Worm (Caenorhabditis elegans) whole organism, L3 larva: ENCODE measurements around the gene ngn-1.

Experiments used
- R02D3.7 ChIP-seq: fragments of 150-350 bp; optimal IDR thresholded peaks from 2 replicates; lab custom pipeline; 2014; ENCODE audit warnings: missing biosample characterization, missing genetic modification characterization
- ZK546.5 ChIP-seq: sonication (generic microtip); optimal IDR thresholded peaks from 2 replicates; lab custom pipeline; 2017; ENCODE audit warnings: missing biosample characterization, missing genetic modification characterization
- aly-2 ChIP-seq: fragments of 150-350 bp; optimal IDR thresholded peaks from 2 replicates; lab custom pipeline; 2014; ENCODE audit warnings: missing biosample characterization, missing genetic modification characterization
- ama-1 ChIP-seq: fragments of 150-350 bp; optimal IDR thresholded peaks from 2 replicates; lab custom pipeline; 2018
- ceh-16 ChIP-seq: sonication (generic microtip); optimal IDR thresholded peaks from 2 replicates; lab custom pipeline; 2017; ENCODE audit warnings: missing biosample characterization, missing genetic modification characterization
- ceh-28 ChIP-seq: fragments of 150-350 bp; optimal IDR thresholded peaks from 2 replicates; lab custom pipeline; 2014; ENCODE audit warnings: missing biosample characterization, missing genetic modification reagents, missing genetic modification characterization
- ceh-82 ChIP-seq: fragments of 150-350 bp; optimal IDR thresholded peaks from 2 replicates; lab custom pipeline; 2014; ENCODE audit warnings: missing biosample characterization, missing genetic modification characterization
- ceh-9 ChIP-seq: sonication (generic microtip); optimal IDR thresholded peaks from 2 replicates; lab custom pipeline; 2018; ENCODE audit warnings: missing biosample characterization, missing genetic modification characterization
- egl-27 ChIP-seq: sonication (generic microtip); optimal IDR thresholded peaks from 4 replicates; lab custom pipeline; 2017; ENCODE audit warnings: missing biosample characterization, missing genetic modification reagents, missing genetic modification characterization
- egl-5 ChIP-seq: fragments of 150-350 bp; optimal IDR thresholded peaks from 2 replicates; lab custom pipeline; 2017; ENCODE audit warnings: missing biosample characterization, missing genetic modification reagents, missing genetic modification characterization, inconsistent platforms
- elt-1 ChIP-seq: fragments of 150-350 bp; optimal IDR thresholded peaks from 2 replicates; lab custom pipeline; 2014; ENCODE audit warnings: missing biosample characterization, missing genetic modification characterization
- elt-2 ChIP-seq: sonication (generic microtip); optimal IDR thresholded peaks from 2 replicates; lab custom pipeline; 2016; ENCODE audit warnings: missing genetic modification reagents, mild to moderate bottlenecking, missing genetic modification characterization, missing compliant biosample characterization
- eor-1 ChIP-seq, 2 experiments: fragments of 150-350 bp; optimal IDR thresholded peaks; 2 replicates each; lab custom pipeline; 2014 to 2018; ENCODE audit warnings: missing biosample characterization in 2 of 2, missing genetic modification characterization in 2 of 2
- fkh-10 ChIP-seq: sonication (generic microtip); optimal IDR thresholded peaks from 2 replicates; lab custom pipeline; 2017; ENCODE audit warnings: missing biosample characterization, missing genetic modification reagents, missing genetic modification characterization
- fkh-2 ChIP-seq: fragments of 150-350 bp; optimal IDR thresholded peaks from 2 replicates; lab custom pipeline; 2014; ENCODE audit warnings: missing biosample characterization, missing genetic modification reagents, missing genetic modification characterization
- hmg-11 ChIP-seq: sonication (generic microtip); optimal IDR thresholded peaks from 2 replicates; lab custom pipeline; 2016; ENCODE audit warnings: missing genetic modification characterization, missing compliant biosample characterization
- jun-1 ChIP-seq: fragments of 150-350 bp; optimal IDR thresholded peaks from 2 replicates; lab custom pipeline; 2014; ENCODE audit warnings: missing biosample characterization, missing genetic modification reagents, missing genetic modification characterization
- lin-15B ChIP-seq: fragments of 150-350 bp; optimal IDR thresholded peaks from 2 replicates; lab custom pipeline; 2014; ENCODE audit warnings: missing biosample characterization, missing genetic modification characterization
- lsy-12 ChIP-seq: sonication (generic microtip); optimal IDR thresholded peaks from 2 replicates; lab custom pipeline; 2016; ENCODE audit warnings: mild to moderate bottlenecking, missing genetic modification characterization, missing compliant biosample characterization
- mdl-1 ChIP-seq: fragments of 150-350 bp; optimal IDR thresholded peaks from 2 replicates; lab custom pipeline; 2014; ENCODE audit warnings: missing biosample characterization, missing genetic modification characterization
- nfya-1 ChIP-seq: sonication (generic microtip); optimal IDR thresholded peaks from 2 replicates; lab custom pipeline; 2017; ENCODE audit warnings: missing genetic modification characterization, mild to moderate bottlenecking, missing compliant biosample characterization, antibody characterized with exemption, moderate library complexity; ENCODE audit not compliant: insufficient read depth
- nhr-11 ChIP-seq: fragments of 150-350 bp; optimal IDR thresholded peaks from 2 replicates; lab custom pipeline; 2014; ENCODE audit warnings: missing biosample characterization, missing genetic modification characterization
- nhr-12 ChIP-seq: fragments of 150-350 bp; optimal IDR thresholded peaks from 2 replicates; lab custom pipeline; 2014; ENCODE audit warnings: missing biosample characterization, missing genetic modification characterization
- nhr-23 ChIP-seq: fragments of 150-350 bp; optimal IDR thresholded peaks from 2 replicates; lab custom pipeline; 2014; ENCODE audit warnings: missing biosample characterization, missing genetic modification reagents, missing genetic modification characterization
- nhr-237 ChIP-seq: fragments of 150-350 bp; optimal IDR thresholded peaks from 2 replicates; lab custom pipeline; 2014; ENCODE audit warnings: missing biosample characterization, missing genetic modification characterization
- nhr-25 ChIP-seq: sonication (generic microtip); optimal IDR thresholded peaks from 2 replicates; lab custom pipeline; 2017; ENCODE audit warnings: missing biosample characterization, missing genetic modification characterization
- nhr-28 ChIP-seq: fragments of 150-350 bp; optimal IDR thresholded peaks from 2 replicates; lab custom pipeline; 2014; ENCODE audit warnings: missing biosample characterization, missing genetic modification characterization
- nhr-43 ChIP-seq: sonication (generic microtip); optimal IDR thresholded peaks from 2 replicates; lab custom pipeline; 2016; ENCODE audit warnings: mild to moderate bottlenecking, missing genetic modification characterization, missing compliant biosample characterization; ENCODE audit not compliant: poor library complexity, severe bottlenecking
- nhr-67 ChIP-seq: fragments of 150-350 bp; optimal IDR thresholded peaks from 2 replicates; lab custom pipeline; 2014; ENCODE audit warnings: missing biosample characterization, missing genetic modification characterization
- nhr-76 ChIP-seq: fragments of 150-350 bp; sonication (generic microtip); optimal IDR thresholded peaks from 5 replicates; lab custom pipeline; 2014; ENCODE audit warnings: missing biosample characterization, missing genetic modification characterization
- nhr-77 ChIP-seq: fragments of 150-350 bp; optimal IDR thresholded peaks from 2 replicates; lab custom pipeline; 2014; ENCODE audit warnings: missing biosample characterization, missing genetic modification characterization
- pqm-1 ChIP-seq: fragments of 150-350 bp; optimal IDR thresholded peaks from 2 replicates; lab custom pipeline; 2017; ENCODE audit warnings: missing biosample characterization, missing genetic modification characterization, inconsistent platforms
- sea-2 ChIP-seq: fragments of 150-350 bp; sonication (generic microtip); optimal IDR thresholded peaks from 4 replicates; lab custom pipeline; 2014; ENCODE audit warnings: missing biosample characterization, missing genetic modification reagents, missing genetic modification characterization
- skn-1 ChIP-seq: fragments of 150-350 bp; optimal IDR thresholded peaks from 2 replicates; lab custom pipeline; 2014; ENCODE audit warnings: missing biosample characterization, missing genetic modification characterization
- tbx-2 ChIP-seq: sonication (generic microtip); optimal IDR thresholded peaks from 2 replicates; lab custom pipeline; 2016; ENCODE audit warnings: mild to moderate bottlenecking, missing genetic modification characterization, missing compliant biosample characterization
- unc-39 ChIP-seq: sonication (generic microtip); optimal IDR thresholded peaks from 4 replicates; lab custom pipeline; 2017; ENCODE audit warnings: missing biosample characterization, missing genetic modification characterization
- unc-62 ChIP-seq: fragments of 150-350 bp; sonication (generic microtip); optimal IDR thresholded peaks from 4 replicates; lab custom pipeline; 2014; ENCODE audit warnings: missing biosample characterization, missing genetic modification reagents, missing genetic modification characterization
- zag-1 ChIP-seq: fragments of 150-350 bp; optimal IDR thresholded peaks from 2 replicates; lab custom pipeline; 2014; ENCODE audit warnings: missing biosample characterization, missing genetic modification characterization
- ztf-11 ChIP-seq: fragments of 150-350 bp; optimal IDR thresholded peaks from 2 replicates; lab custom pipeline; 2014; ENCODE audit warnings: missing biosample characterization, missing genetic modification characterization
- ztf-4 ChIP-seq: fragments of 150-350 bp; optimal IDR thresholded peaks from 2 replicates; lab custom pipeline; 2014; ENCODE audit warnings: missing biosample characterization, missing genetic modification characterization

The ngn-1 gene

DNA sequence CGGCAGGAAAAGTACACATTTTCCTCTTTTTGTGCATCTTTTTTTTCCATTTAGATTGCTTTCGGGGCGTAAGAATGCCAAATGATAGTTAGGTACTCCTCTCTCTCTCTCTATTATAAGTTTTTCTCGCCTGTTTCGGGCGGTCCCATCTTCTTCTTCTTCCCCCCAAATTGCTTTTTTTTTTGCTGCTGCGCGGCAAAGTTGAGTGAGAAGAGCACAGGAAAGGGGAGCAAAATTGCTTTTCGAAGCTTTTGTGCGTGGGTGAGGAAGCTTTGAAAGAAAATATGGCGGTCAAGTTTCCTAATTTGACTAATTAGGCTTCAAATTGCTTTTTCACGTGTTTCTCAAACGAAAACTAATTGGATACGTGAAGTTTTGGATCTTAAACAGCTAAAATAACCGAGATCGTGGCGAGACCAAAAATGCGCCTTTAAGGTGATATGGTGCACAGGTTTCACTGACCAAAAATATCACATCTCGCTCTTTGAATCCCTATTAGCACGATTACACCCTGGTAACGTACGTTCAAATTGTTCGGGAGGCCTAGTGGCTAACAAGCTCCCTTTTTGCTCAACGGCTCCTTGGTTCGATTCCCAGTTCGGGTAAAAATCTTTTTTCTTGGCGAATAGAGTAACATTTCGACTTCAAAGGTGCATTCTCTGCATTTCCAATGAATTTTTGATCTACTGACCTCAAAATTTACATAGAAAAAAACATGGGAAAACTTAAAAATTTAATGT is 28.5 kb upstream of the ngn-1 start:
- no peak for TF ChIP-seq egl-27 (tag; lab: Kevin White, UChicago)
- no peak for TF ChIP-seq egl-5
- TF ChIP-seq fkh-10 (GFP tag; lab: Kevin White, UChicago): peak; percentile 29
- TF ChIP-seq ceh-28 (tag; lab: Kevin White, UChicago): no peak
- no peak for TF ChIP-seq nhr-77 (tag; lab: Kevin White, UChicago)
- TF ChIP-seq, all 47 proteins: peak for 1

DNA sequence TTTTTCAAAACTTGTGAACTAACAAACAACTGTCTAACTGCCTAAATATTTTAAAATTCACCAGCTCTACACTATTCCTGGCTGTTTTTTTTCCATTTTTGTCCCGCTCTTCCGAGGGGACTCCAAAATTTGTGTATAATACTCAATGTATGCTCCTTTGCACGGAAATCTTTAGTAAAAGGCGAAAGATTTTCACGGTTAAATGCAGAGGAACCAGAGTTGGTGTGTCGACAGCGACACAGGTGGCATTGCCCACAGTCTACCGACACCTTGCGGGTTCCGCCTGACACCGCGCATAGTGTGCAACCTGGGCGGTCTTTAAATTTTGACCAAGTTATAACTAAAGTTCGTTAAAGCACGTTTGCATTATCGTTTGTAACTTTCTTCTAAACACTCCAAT is 26.9 kb upstream of the ngn-1 start:
- TF ChIP-seq aly-2 (tag; lab: Kevin White, UChicago) (no peak), lin-15B (tag; lab: Kevin White, UChicago) (no peak), R02D3.7 (no peak), egl-5 (no peak), zag-1 (tag; lab: Kevin White, UChicago) (no peak), elt-2 (no peak), pqm-1 (tag; lab: Kevin White, UChicago) (no peak), ZK546.5 (tag; lab: Kevin White, UChicago) (no peak), nhr-11 (tag; lab: Kevin White, UChicago) (no peak), eor-1 (tag; optimal IDR thresholded peaks at IDR 0.05; lab: Kevin White, UChicago) (no peak), nhr-28 (tag; lab: Kevin White, UChicago) (no peak), nhr-67 (tag; lab: Kevin White, UChicago) (no peak), skn-1 (tag; lab: Kevin White, UChicago) (no peak), sea-2 (no peak), hmg-11 (tag; lab: Kevin White, UChicago) (no peak), ztf-4 (tag; lab: Kevin White, UChicago) (no peak)
- TF ChIP-seq, all 47 proteins: peak for 0

DNA sequence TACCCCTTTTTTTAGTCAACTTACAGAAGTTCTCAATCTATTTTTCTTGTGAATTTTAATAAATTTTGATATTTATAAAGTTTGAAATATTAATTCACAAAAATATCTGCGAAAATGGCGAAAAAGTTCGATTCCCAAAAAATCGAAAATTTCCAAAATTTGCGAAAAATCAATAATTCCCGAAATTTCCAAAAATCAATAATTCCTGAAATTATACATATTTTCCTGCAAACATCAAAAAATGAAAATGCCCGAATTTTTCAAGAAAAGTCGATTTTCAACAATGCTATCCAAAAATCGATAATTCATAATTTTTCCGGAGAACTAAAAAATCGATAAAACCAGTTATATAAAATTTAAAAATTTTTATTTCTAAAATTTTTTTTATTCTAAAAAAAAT is 22.0 kb upstream of the ngn-1 start:
- TF ChIP-seq sea-2 (no peak), R02D3.7 (no peak), nhr-12 (tag; lab: Kevin White, UChicago) (no peak), ceh-28 (tag; lab: Kevin White, UChicago) (peak; percentile 88)

DNA sequence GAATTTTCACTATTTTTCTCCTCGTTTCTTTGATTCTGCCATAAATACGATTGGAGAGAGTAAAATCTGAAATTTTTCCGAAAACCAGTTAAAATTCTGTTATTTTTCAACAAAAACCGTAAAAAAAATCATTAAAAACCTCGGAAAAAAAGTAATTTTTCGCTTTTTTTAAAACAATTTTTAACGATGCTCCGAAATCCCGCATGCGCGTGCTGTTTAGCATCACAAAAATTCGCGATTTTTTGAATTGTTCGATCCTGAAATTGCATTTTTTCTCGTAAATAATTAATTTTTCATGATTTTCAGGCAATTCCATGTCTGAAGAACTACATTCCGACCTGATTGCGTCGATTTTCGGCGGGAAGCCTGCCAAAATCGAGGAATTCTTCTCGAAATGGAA is 14.6 kb upstream of the ngn-1 start, which contains the start of gene ric-8:
TSS of gene ric-8 (plus strand) at position 301 of the 400 bp plus-strand sequence.
- no peak for TF ChIP-seq nhr-11 (tag; lab: Kevin White, UChicago)
- no peak for TF ChIP-seq hmg-11 (tag; lab: Kevin White, UChicago)
- TF ChIP-seq egl-5: no peak
- no peak for TF ChIP-seq ceh-82 (tag; lab: Kevin White, UChicago)
- no peak for TF ChIP-seq tbx-2
- no peak for TF ChIP-seq jun-1 (tag; lab: Kevin White, UChicago)
- TF ChIP-seq nhr-76: no peak
- no peak for TF ChIP-seq ceh-16 (tag; lab: Kevin White, UChicago)
- TF ChIP-seq zag-1 (tag; lab: Kevin White, UChicago): no peak
- TF ChIP-seq mdl-1: no peak
- TF ChIP-seq R02D3.7: no peak
- no peak for TF ChIP-seq lsy-12 (tag; lab: Kevin White, UChicago)
- no peak for TF ChIP-seq aly-2 (tag; lab: Kevin White, UChicago)
- TF ChIP-seq nhr-23: no peak
- TF ChIP-seq, all 47 proteins: peak for 0

DNA sequence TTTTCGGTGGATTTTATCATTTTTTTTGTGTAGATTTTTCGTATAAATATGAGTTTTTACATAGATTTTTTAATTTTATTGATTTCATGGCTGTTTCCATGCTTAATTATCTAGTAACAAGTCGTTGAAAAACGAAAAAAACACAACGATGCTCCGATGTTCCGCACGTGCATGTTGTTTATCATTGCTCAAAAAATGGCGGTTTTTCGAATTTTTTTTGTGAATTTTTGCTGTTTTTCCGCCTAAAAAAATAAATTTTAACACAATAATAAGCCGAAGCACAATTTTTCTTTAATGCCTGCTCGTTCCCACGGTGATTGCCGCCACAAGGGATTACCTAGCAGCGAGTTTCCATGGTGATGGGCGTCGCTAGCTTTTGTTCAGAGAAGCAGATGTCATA is 14.0 kb upstream of the ngn-1 start:
- peak; percentile 20 for TF ChIP-seq skn-1 (tag; lab: Kevin White, UChicago)
- TF ChIP-seq nhr-67 (tag; lab: Kevin White, UChicago): no peak
- TF ChIP-seq lin-15B (tag; lab: Kevin White, UChicago): peak; percentile 1

DNA sequence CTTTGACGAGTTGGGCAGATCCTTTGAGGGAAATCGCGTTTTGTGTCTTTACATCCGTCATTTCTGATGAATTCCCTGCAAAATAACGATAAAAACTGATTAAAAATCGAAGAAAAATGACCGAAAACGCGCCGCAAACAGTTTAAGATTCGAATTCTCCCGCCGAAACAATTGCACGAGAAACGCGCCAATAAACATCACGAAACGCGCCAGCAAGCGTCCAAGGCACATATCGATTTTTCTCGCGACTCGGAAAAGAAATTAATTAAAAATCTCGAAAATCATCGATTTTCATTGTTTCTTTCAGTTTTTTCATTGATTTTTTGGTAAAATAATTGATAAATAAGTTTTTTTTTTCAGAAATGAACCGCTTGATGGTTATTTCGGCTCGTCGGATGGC is 12.9 kb upstream of the ngn-1 start, which contains the start of the genes mdf-2 and nduv-3:
TSS of gene mdf-2 (minus strand) at position 176 of the 400 bp plus-strand sequence.
TSS of gene nduv-3 (plus strand) at position 361 of the 400 bp plus-strand sequence.
- TF ChIP-seq lsy-12 (tag; lab: Kevin White, UChicago): no peak
- TF ChIP-seq ZK546.5 (tag; lab: Kevin White, UChicago): no peak
- no peak for TF ChIP-seq aly-2 (tag; lab: Kevin White, UChicago)
- no peak for TF ChIP-seq ceh-9
- peak; percentile 81 for TF ChIP-seq egl-5
- TF ChIP-seq zag-1 (tag; lab: Kevin White, UChicago): no peak
- no peak for TF ChIP-seq elt-1 (tag; lab: Kevin White, UChicago)
- no peak for TF ChIP-seq nhr-67 (tag; lab: Kevin White, UChicago)
- no peak for TF ChIP-seq ztf-11 (tag; lab: Kevin White, UChicago)
- TF ChIP-seq ceh-28 (tag; lab: Kevin White, UChicago): peak; percentile 94
- peak; percentile 33 for TF ChIP-seq R02D3.7
- TF ChIP-seq nhr-237 (tag; lab: Kevin White, UChicago): no peak
- no peak for TF ChIP-seq unc-62
- peak; percentile 24 for TF ChIP-seq nhr-43
- TF ChIP-seq fkh-10 (GFP tag; lab: Kevin White, UChicago): no peak
- no peak for TF ChIP-seq sea-2
- TF ChIP-seq elt-2: peak; percentile 7
- peak; percentile 82 for TF ChIP-seq nhr-23
- TF ChIP-seq unc-39 (tag; lab: Kevin White, UChicago): no peak
- TF ChIP-seq ama-1 (lab: Kevin White, UChicago): no peak
- TF ChIP-seq pqm-1 (tag; lab: Kevin White, UChicago): peak; percentile 4
- peak; percentile 83 for TF ChIP-seq nfya-1 (tag; lab: Kevin White, UChicago)
- peak; percentile 73 for TF ChIP-seq nhr-25
- no peak for TF ChIP-seq fkh-2 (tag; lab: Kevin White, UChicago)
- TF ChIP-seq hmg-11 (tag; lab: Kevin White, UChicago): peak; percentile 31
- TF ChIP-seq mdl-1: no peak
